Fruit fly (Drosophila melanogaster) whole organism, embryonic: Measurements from ENCODE around the gene CG31493.

Experiments used
- Atf6 ChIP-seq: fragments of 200-800 bp; sonication (Bioruptor generic); IDR thresholded peaks from 2 replicates; pipeline ENCODE4 v1.3.6; 2022; ENCODE audit warnings: missing biosample characterization, missing genetic modification characterization
- BEAF-32 ChIP-seq: fragments of 200-800 bp; sonication (Bioruptor generic); optimal IDR thresholded peaks from 3 replicates; lab custom pipeline; 2017; ENCODE audit warnings: missing biosample characterization, missing genetic modification characterization, mild to moderate bottlenecking, moderate library complexity, missing genetic modification reagents
- Blimp-1 ChIP-seq: fragments of 200-800 bp; sonication (Bioruptor generic); optimal IDR thresholded peaks from 3 replicates; lab custom pipeline; 2018; ENCODE audit warnings: missing biosample characterization, missing genetic modification characterization, mild to moderate bottlenecking, moderate library complexity, missing genetic modification reagents
- CG10321 ChIP-seq: fragments of 200-800 bp; sonication (Bioruptor generic); IDR thresholded peaks from 2 replicates; pipeline ENCODE4 v1.3.6; 2022; ENCODE audit warnings: missing biosample characterization, missing genetic modification characterization
- CG10565 ChIP-seq: fragments of 200-800 bp; sonication (Bioruptor generic); optimal IDR thresholded peaks from 3 replicates; lab custom pipeline; 2016; ENCODE audit warnings: missing biosample characterization, mild to moderate bottlenecking, missing genetic modification characterization
- CG11504 ChIP-seq: fragments of 200-800 bp; sonication (Bioruptor generic); optimal IDR thresholded peaks from 3 replicates; lab custom pipeline; 2019; ENCODE audit warnings: missing biosample characterization, mild to moderate bottlenecking, missing genetic modification characterization, moderate library complexity
- CG17385 ChIP-seq: fragments of 200-800 bp; sonication (Bioruptor generic); optimal IDR thresholded peaks from 3 replicates; lab custom pipeline; 2018; ENCODE audit warnings: missing biosample characterization, mild to moderate bottlenecking, missing genetic modification characterization
- CG2120 ChIP-seq: fragments of 200-800 bp; sonication (Bioruptor generic); optimal IDR thresholded peaks from 3 replicates; lab custom pipeline; 2016; ENCODE audit warnings: missing biosample characterization, missing genetic modification characterization
- CG32532 ChIP-seq: fragments of 200-800 bp; sonication (Bioruptor generic); IDR thresholded peaks from 2 replicates; pipeline ENCODE4 v1.3.6; 2022; ENCODE audit warnings: missing biosample characterization, missing genetic modification characterization
- CG3838 ChIP-seq: fragments of 200-800 bp; sonication (Bioruptor generic); optimal IDR thresholded peaks from 3 replicates; lab custom pipeline; 2016; ENCODE audit warnings: missing biosample characterization, missing genetic modification characterization
- CG4424 ChIP-seq: fragments of 200-800 bp; sonication (Bioruptor generic); optimal IDR thresholded peaks from 3 replicates; lab custom pipeline; 2016; ENCODE audit warnings: missing biosample characterization, missing genetic modification characterization
- CG7271 ChIP-seq: fragments of 200-800 bp; sonication (Bioruptor generic); optimal IDR thresholded peaks from 2 replicates; lab custom pipeline; 2018; ENCODE audit warnings: missing biosample characterization, mild to moderate bottlenecking, missing genetic modification characterization, moderate library complexity
- CG7357 ChIP-seq: fragments of 200-800 bp; sonication (Bioruptor generic); IDR thresholded peaks from 3 replicates; pipeline ENCODE4 v1.3.6; 2022; ENCODE audit warnings: missing biosample characterization, missing genetic modification characterization
- CG7372 ChIP-seq: fragments of 200-800 bp; sonication (Bioruptor generic); IDR thresholded peaks from 2 replicates; pipeline ENCODE4 v1.3.6; 2022; ENCODE audit warnings: missing biosample characterization, missing genetic modification characterization
- CG9797 ChIP-seq: fragments of 200-800 bp; sonication (Bioruptor generic); optimal IDR thresholded peaks from 3 replicates; lab custom pipeline; 2018; ENCODE audit warnings: missing biosample characterization, mild to moderate bottlenecking, missing genetic modification characterization
- CG9876 ChIP-seq: fragments of 200-800 bp; sonication (Bioruptor generic); optimal IDR thresholded peaks from 2 replicates; lab custom pipeline; 2016; ENCODE audit warnings: missing biosample characterization, missing genetic modification characterization
- CTCF ChIP-seq: fragments of 200-800 bp; sonication (Bioruptor generic); optimal IDR thresholded peaks from 2 replicates; lab custom pipeline; 2017; ENCODE audit warnings: missing biosample characterization, mild to moderate bottlenecking, missing genetic modification characterization, moderate library complexity
- Dll ChIP-seq: fragments of 200-800 bp; sonication (Bioruptor generic); IDR thresholded peaks from 4 replicates; pipeline ENCODE4 v1.3.6; 2022; ENCODE audit warnings: missing biosample characterization, missing genetic modification characterization; ENCODE audit not compliant: partially characterized antibody
- MTF-1 ChIP-seq: fragments of 200-800 bp; sonication (Bioruptor generic); optimal IDR thresholded peaks from 2 replicates; lab custom pipeline; 2018; ENCODE audit warnings: missing biosample characterization, mild to moderate bottlenecking, missing genetic modification characterization, borderline replicate concordance
- Sry-δ ChIP-seq: fragments of 200-800 bp; sonication (Bioruptor generic); optimal IDR thresholded peaks from 2 replicates; lab custom pipeline; 2016; ENCODE audit warnings: missing biosample characterization, missing genetic modification characterization
- Ssrp ChIP-seq: fragments of 200-800 bp; sonication (Bioruptor generic); optimal IDR thresholded peaks from 2 replicates; lab custom pipeline; 2018; ENCODE audit warnings: missing biosample characterization, mild to moderate bottlenecking, missing genetic modification characterization, moderate library complexity
- Tbp ChIP-seq: fragments of >200 bp; optimal IDR thresholded peaks from 2 replicates; lab custom pipeline; 2018; ENCODE audit warnings: missing biosample characterization, missing genetic modification characterization
- ash1 ChIP-seq: fragments of 200-800 bp; sonication (Bioruptor generic); optimal IDR thresholded peaks from 2 replicates; lab custom pipeline; 2018; ENCODE audit warnings: missing biosample characterization, mild to moderate bottlenecking, missing genetic modification characterization
- bab2 ChIP-seq: fragments of 200-800 bp; sonication (Bioruptor generic); optimal IDR thresholded peaks from 2 replicates; lab custom pipeline; 2016; ENCODE audit warnings: missing biosample characterization, missing genetic modification characterization
- bcd ChIP-seq: fragments of 200-800 bp; sonication (Bioruptor generic); optimal IDR thresholded peaks from 2 replicates; lab custom pipeline; 2017; ENCODE audit warnings: missing biosample characterization, mild to moderate bottlenecking, missing genetic modification characterization
- cas ChIP-seq: fragments of 200-800 bp; sonication (Bioruptor generic); IDR thresholded peaks from 2 replicates; pipeline ENCODE4 v1.3.6; 2022; ENCODE audit warnings: missing biosample characterization, missing genetic modification characterization
- ci ChIP-seq: fragments of 200-800 bp; sonication (Bioruptor generic); IDR thresholded peaks from 3 replicates; pipeline ENCODE4 v1.3.6; 2022; ENCODE audit warnings: missing biosample characterization, missing genetic modification characterization
- dm ChIP-seq: fragments of 200-800 bp; sonication (Bioruptor generic); optimal IDR thresholded peaks from 3 replicates; lab custom pipeline; 2016; ENCODE audit warnings: missing biosample characterization, missing genetic modification characterization
- ems ChIP-seq: fragments of 200-800 bp; sonication (Bioruptor generic); optimal IDR thresholded peaks from 3 replicates; lab custom pipeline; 2016; ENCODE audit warnings: missing biosample characterization, missing genetic modification characterization
- gro ChIP-seq: fragments of 200-800 bp; sonication (Bioruptor generic); optimal IDR thresholded peaks from 2 replicates; lab custom pipeline; 2016; ENCODE audit warnings: missing biosample characterization, missing genetic modification characterization
- gsb-n ChIP-seq: fragments of 200-800 bp; sonication (Bioruptor generic); optimal IDR thresholded peaks from 3 replicates; lab custom pipeline; 2018; ENCODE audit warnings: missing biosample characterization, mild to moderate bottlenecking, missing genetic modification characterization
- lbe ChIP-seq: fragments of 200-800 bp; sonication (Bioruptor generic); optimal IDR thresholded peaks from 2 replicates; lab custom pipeline; 2016; ENCODE audit warnings: missing biosample characterization, mild to moderate bottlenecking, missing genetic modification characterization
- nerfin-2 ChIP-seq: fragments of 200-800 bp; sonication (Bioruptor generic); IDR thresholded peaks from 2 replicates; pipeline ENCODE4 v1.3.6; 2022; ENCODE audit warnings: missing biosample characterization, missing genetic modification characterization; ENCODE audit not compliant: partially characterized antibody
- nmo ChIP-seq: fragments of 200-800 bp; sonication (Bioruptor generic); optimal IDR thresholded peaks from 2 replicates; lab custom pipeline; 2018; ENCODE audit warnings: missing biosample characterization, mild to moderate bottlenecking, missing genetic modification characterization, moderate library complexity
- otp ChIP-seq: fragments of 200-800 bp; sonication (Bioruptor generic); IDR thresholded peaks from 3 replicates; pipeline ENCODE4, ENCODE4 v1.3.6; 2022; ENCODE audit warnings: missing biosample characterization, missing genetic modification characterization
- pho ChIP-seq: fragments of 200-800 bp; sonication (Bioruptor generic); optimal IDR thresholded peaks from 2 replicates; lab custom pipeline; 2016; ENCODE audit warnings: missing biosample characterization, missing genetic modification characterization
- pita ChIP-seq: fragments of 200-800 bp; sonication (Bioruptor generic); optimal IDR thresholded peaks from 2 replicates; lab custom pipeline; 2017; ENCODE audit warnings: missing biosample characterization, mild to moderate bottlenecking, missing genetic modification characterization
- pnt ChIP-seq: fragments of 200-800 bp; sonication (Bioruptor generic); optimal IDR thresholded peaks from 3 replicates; lab custom pipeline; 2016; ENCODE audit warnings: missing biosample characterization, missing genetic modification characterization
- prd ChIP-seq, 3 experiments: fragments of >200 bp in 2 of 3; fragments of 200-800 bp in 1 of 3; sonication (Bioruptor generic) in 1 of 3; optimal IDR thresholded peaks in 2 of 3; IDR thresholded peaks in 1 of 3; 2 replicates in 2 of 3; 3 replicates in 1 of 3; pipeline versions ENCODE4 v1.3.6 to Lab custom; 2017 to 2022; ENCODE audit warnings: missing biosample characterization in 1 of 3, missing genetic modification characterization in 1 of 3
- pum ChIP-seq: fragments of 200-800 bp; sonication (Bioruptor generic); optimal IDR thresholded peaks from 2 replicates; lab custom pipeline; 2016; ENCODE audit warnings: missing biosample characterization, missing genetic modification characterization
- salm ChIP-seq: fragments of 200-800 bp; sonication (Bioruptor generic); optimal IDR thresholded peaks from 2 replicates; lab custom pipeline; 2018; ENCODE audit warnings: missing biosample characterization, mild to moderate bottlenecking, missing genetic modification characterization
- scrt ChIP-seq: fragments of 200-800 bp; sonication (Bioruptor generic); optimal IDR thresholded peaks from 2 replicates; lab custom pipeline; 2018; ENCODE audit warnings: missing biosample characterization, mild to moderate bottlenecking, missing genetic modification characterization, moderate library complexity
- sens ChIP-seq: fragments of 200-800 bp; sonication (Bioruptor generic); peaks from one replicate; lab custom pipeline; 2016; ENCODE audit warnings: missing biosample characterization, missing genetic modification characterization
- sens-2 ChIP-seq: fragments of 200-800 bp; sonication (Bioruptor generic); IDR thresholded peaks from 2 replicates; pipeline ENCODE4 v1.3.6; 2022; ENCODE audit warnings: missing biosample characterization, missing genetic modification characterization
- shn ChIP-seq: fragments of 200-800 bp; sonication (Bioruptor generic); optimal IDR thresholded peaks from 3 replicates; lab custom pipeline; 2016; ENCODE audit warnings: missing biosample characterization, missing genetic modification characterization
- sima ChIP-seq: fragments of 200-800 bp; sonication (Bioruptor generic); optimal IDR thresholded peaks from 2 replicates; lab custom pipeline; 2016; ENCODE audit warnings: missing biosample characterization, missing genetic modification characterization
- tgo ChIP-seq: fragments of 200-800 bp; sonication (Bioruptor generic); IDR thresholded peaks from 3 replicates; pipeline ENCODE4 v1.3.6; 2022; ENCODE audit warnings: missing biosample characterization, missing genetic modification characterization
- unc-4 ChIP-seq: fragments of 200-800 bp; sonication (Bioruptor generic); IDR thresholded peaks from 2 replicates; pipeline ENCODE4 v1.3.6; 2022; ENCODE audit warnings: missing biosample characterization, missing genetic modification characterization; ENCODE audit not compliant: partially characterized antibody
- vnd ChIP-seq: fragments of 200-800 bp; sonication (Bioruptor generic); IDR thresholded peaks from 3 replicates; pipeline ENCODE4 v1.3.6; 2022; ENCODE audit warnings: missing biosample characterization, missing genetic modification characterization; ENCODE audit not compliant: partially characterized antibody
- yki ChIP-seq: fragments of >200 bp; optimal IDR thresholded peaks from 3 replicates; lab custom pipeline; 2018

The CG31493 gene

dm6 chr3R:7102853-7103833, 28.2 kb upstream of the CG31493 start (continued):
- TF ChIP-seq CG7372 (no peak), Sry-δ (GFP tag; lab: Kevin White, UChicago) (no peak), otp (no peak), CG10565 (GFP tag; lab: Kevin White, UChicago) (no peak), pnt (no peak), bab2 (GFP tag; lab: Kevin White, UChicago) (no peak), ci (GFP tag; lab: Robert Waterston, UW) (0 out of 3 replicates have a peak, but pooled peaks have one; percentile 55), CG7271 (tag; lab: Kevin White, UChicago) (no peak), sens-2 (GFP tag; lab: Robert Waterston, UW) (peak; percentile 60), pho (GFP tag; lab: Kevin White, UChicago) (no peak), prd (optimal IDR thresholded peaks at IDR 0.05; lab: Kevin White, UChicago) (no peak), prd (GFP tag; IDR thresholded peaks at IDR 0.05; lab: Robert Waterston, UW) (no peak), CG11504 (tag; lab: Kevin White, UChicago) (peak; percentile 81), MTF-1 (GFP tag; lab: Kevin White, UChicago) (no peak), Blimp-1 (GFP tag; lab: Kevin White, UChicago) (no peak), nerfin-2 (GFP tag; lab: Robert Waterston, UW) (no peak), ash1 (GFP tag; lab: Kevin White, UChicago) (no peak), BEAF-32 (no peak), CG7357 (GFP tag; lab: Robert Waterston, UW) (no peak), CTCF (GFP tag; lab: Kevin White, UChicago) (no peak), Ssrp (tag; lab: Kevin White, UChicago) (no peak), Tbp (GFP tag; lab: Kevin White, UChicago) (no peak), Dll (peak; percentile 41; the same call in 2 of the 4 replicates), CG2120 (no peak), tgo (GFP tag; lab: Robert Waterston, UW) (no peak), CG3838 (GFP tag; lab: Kevin White, UChicago) (peak; percentile 1), CG10321 (GFP tag; lab: Robert Waterston, UW) (no peak), lbe (GFP tag; lab: Kevin White, UChicago) (peak; percentile 6), vnd (GFP tag; lab: Robert Waterston, UW) (no peak), CG32532 (GFP tag; lab: Robert Waterston, UW) (0 out of 2 replicates have a peak, but pooled peaks have one; percentile 21), cas (GFP tag; lab: Robert Waterston, UW) (no peak), scrt (GFP tag; lab: Kevin White, UChicago) (peak; percentile 51), sens (GFP tag; lab: Kevin White, UChicago) (peak; percentile 63), CG4424 (no peak), CG9876 (GFP tag; lab: Kevin White, UChicago) (no peak), nmo (no peak), ems (GFP tag; lab: Kevin White, UChicago) (no peak), bcd (GFP tag; lab: Kevin White, UChicago) (no peak), shn (GFP tag; lab: Kevin White, UChicago) (no peak), gsb-n (tag; lab: Kevin White, UChicago) (no peak), CG17385 (GFP tag; lab: Kevin White, UChicago) (peak; percentile 23), yki (peak; percentile 91), pita (GFP tag; lab: Kevin White, UChicago) (no peak), sima (GFP tag; lab: Kevin White, UChicago) (no peak), pum (no peak), unc-4 (GFP tag; lab: Robert Waterston, UW) (no peak), gro (GFP tag; lab: Kevin White, UChicago) (no peak), Atf6 (GFP tag; lab: Robert Waterston, UW) (no peak), salm (tag; lab: Kevin White, UChicago) (no peak), dm (no peak), CG9797 (no peak)
